Worm (Caenorhabditis elegans): ENCODE measurements around the gene F36H5.9.
"Not testable (repeated sequence)": the region's sequence is repeated elsewhere in the genome, so short reads cannot be mapped to it uniquely, and the experiment has no call there.

DNA sequence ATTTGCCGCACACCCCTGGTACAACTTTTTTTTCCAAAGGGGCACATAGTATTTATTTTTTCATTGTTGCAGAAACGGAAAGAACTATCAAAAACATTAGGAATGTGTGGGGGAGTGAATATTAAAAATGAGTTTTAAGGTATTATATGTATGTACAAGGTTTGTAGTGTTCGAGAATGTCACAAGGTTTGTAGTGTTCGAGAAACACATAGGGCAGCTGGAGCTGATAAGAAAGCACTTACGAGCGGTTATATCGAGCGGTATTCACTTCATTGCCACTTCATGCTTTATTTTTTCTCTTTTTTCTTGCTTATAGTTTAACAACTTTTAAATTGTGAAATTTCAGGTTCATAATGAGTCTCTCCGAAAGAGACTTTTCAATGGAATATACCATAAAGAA is 14.6 kb upstream of the F36H5.9 start:
- not testable (repeated sequence) for TF ChIP-seq unc-30 (tag; optimal IDR thresholded peaks at IDR 0.05); fkh-10 (GFP tag; optimal IDR thresholded peaks at IDR 0.05); elt-3 (tag; optimal IDR thresholded peaks at IDR 0.05)

All from whole organism, L1 larva.